Fruit fly (Drosophila melanogaster) whole organism, embryonic: Measurements from ENCODE around the gene Gale.
A peak's percentile ranks its signal among the peaks of the same experiment; 100 is the strongest.

Source experiments
- Atf6 ChIP-seq: fragments of 200-800 bp; sonication (Bioruptor generic); IDR thresholded peaks from 2 replicates; pipeline ENCODE4 v1.3.6; 2022; ENCODE audit warnings: missing biosample characterization, missing genetic modification characterization
- BtbVII ChIP-seq: fragments of 200-800 bp; sonication (Bioruptor generic); optimal IDR thresholded peaks from 3 replicates; lab custom pipeline; 2017; ENCODE audit warnings: missing biosample characterization, mild to moderate bottlenecking, missing genetic modification characterization
- CG1024 ChIP-seq: fragments of 200-800 bp; sonication (Bioruptor generic); IDR thresholded peaks from 2 replicates; pipeline ENCODE4 v1.3.6; 2022; ENCODE audit warnings: missing biosample characterization, missing genetic modification characterization
- CG10959 ChIP-seq: fragments of 200-800 bp; sonication (Bioruptor generic); IDR thresholded peaks from 2 replicates; pipeline ENCODE4 v1.3.6; 2022; ENCODE audit warnings: missing biosample characterization, missing genetic modification characterization
- CG11398 ChIP-seq: fragments of 200-800 bp; sonication (Bioruptor generic); optimal IDR thresholded peaks from 2 replicates; lab custom pipeline; 2016; ENCODE audit warnings: missing biosample characterization, missing genetic modification characterization
- CG12104 ChIP-seq: fragments of 200-800 bp; sonication (Bioruptor generic); optimal IDR thresholded peaks from 3 replicates; lab custom pipeline; 2016; ENCODE audit warnings: missing biosample characterization, missing genetic modification characterization
- CG14014 ChIP-seq: fragments of 200-800 bp; sonication (Bioruptor generic); IDR thresholded peaks from 2 replicates; pipeline ENCODE4 v1.3.6; 2022; ENCODE audit warnings: missing biosample characterization, missing genetic modification characterization
- CG15696 ChIP-seq: fragments of 200-800 bp; sonication (Bioruptor generic); optimal IDR thresholded peaks from 2 replicates; lab custom pipeline; 2019; ENCODE audit warnings: missing biosample characterization, mild to moderate bottlenecking, missing genetic modification characterization, moderate library complexity
- CG17385 ChIP-seq: fragments of 200-800 bp; sonication (Bioruptor generic); optimal IDR thresholded peaks from 3 replicates; lab custom pipeline; 2018; ENCODE audit warnings: missing biosample characterization, mild to moderate bottlenecking, missing genetic modification characterization
- CG18262 ChIP-seq: fragments of 200-800 bp; optimal IDR thresholded peaks from 3 replicates; lab custom pipeline; 2019; ENCODE audit warnings: missing biosample characterization, mild to moderate bottlenecking, missing genetic modification characterization, moderate library complexity
- CG31224 ChIP-seq: fragments of 200-800 bp; sonication (Bioruptor generic); IDR thresholded peaks from 2 replicates; pipeline ENCODE4 v1.3.6; 2022; ENCODE audit warnings: missing biosample characterization, missing genetic modification characterization
- CG32767 ChIP-seq: fragments of 200-800 bp; sonication (Bioruptor generic); IDR thresholded peaks from 2 replicates; pipeline ENCODE4 v1.3.6; 2022; ENCODE audit warnings: missing biosample characterization, missing genetic modification characterization
- CG3281 ChIP-seq: fragments of 200-800 bp; sonication (Bioruptor generic); optimal IDR thresholded peaks from 3 replicates; lab custom pipeline; 2017; ENCODE audit warnings: missing biosample characterization, mild to moderate bottlenecking, missing genetic modification characterization
- CG34422 ChIP-seq: fragments of 200-800 bp; sonication (Bioruptor generic); IDR thresholded peaks from 3 replicates; pipeline ENCODE4 v1.3.6; 2022; ENCODE audit warnings: missing biosample characterization, missing genetic modification characterization
- CG42726 ChIP-seq: fragments of 200-800 bp; sonication (Bioruptor generic); IDR thresholded peaks from 2 replicates; pipeline ENCODE4 v1.3.6; 2022; ENCODE audit warnings: missing biosample characterization, missing genetic modification characterization; ENCODE audit not compliant: partially characterized antibody
- CG4730 ChIP-seq: fragments of 200-800 bp; sonication (Bioruptor generic); IDR thresholded peaks from 2 replicates; pipeline ENCODE4 v1.3.6; 2022; ENCODE audit warnings: missing biosample characterization, missing genetic modification characterization
- CG5953 ChIP-seq: fragments of 200-800 bp; sonication (Bioruptor generic); IDR thresholded peaks from 2 replicates; pipeline ENCODE4 v1.3.6; 2022; ENCODE audit warnings: missing biosample characterization, missing genetic modification characterization
- CG6765 ChIP-seq: fragments of 200-800 bp; sonication (Bioruptor generic); optimal IDR thresholded peaks from 3 replicates; lab custom pipeline; 2017; ENCODE audit warnings: missing biosample characterization, mild to moderate bottlenecking, missing genetic modification characterization
- CG7928 ChIP-seq: fragments of 200-800 bp; sonication (Bioruptor generic); optimal IDR thresholded peaks from 2 replicates; lab custom pipeline; 2017; ENCODE audit warnings: missing biosample characterization, mild to moderate bottlenecking, missing genetic modification characterization
- CG7963 ChIP-seq: fragments of 200-800 bp; sonication (Bioruptor generic); IDR thresholded peaks from 3 replicates; pipeline ENCODE4 v1.3.6; 2022; ENCODE audit warnings: missing biosample characterization, missing genetic modification characterization; ENCODE audit not compliant: partially characterized antibody
- CG8290 ChIP-seq, 3 experiments: fragments of 200-800 bp; sonication (Bioruptor generic); optimal IDR thresholded peaks; 2 replicates each; lab custom pipeline; 2016 to 2019; ENCODE audit warnings: missing biosample characterization in 3 of 3, missing genetic modification characterization in 3 of 3, mild to moderate bottlenecking in 2 of 3, moderate library complexity in 1 of 3
- CG8388 ChIP-seq: fragments of 200-800 bp; sonication (Bioruptor generic); optimal IDR thresholded peaks from 2 replicates; lab custom pipeline; 2019; ENCODE audit warnings: missing biosample characterization, mild to moderate bottlenecking, missing genetic modification characterization, moderate library complexity
- D19A ChIP-seq: fragments of 200-800 bp; optimal IDR thresholded peaks from 3 replicates; lab custom pipeline; 2019; ENCODE audit warnings: missing biosample characterization, mild to moderate bottlenecking, missing genetic modification characterization, moderate library complexity
- Dfd ChIP-seq, 2 experiments: fragments of >200 bp; optimal IDR thresholded peaks; 2 replicates each; lab custom pipeline; 2017; ENCODE audit warnings: missing biosample characterization in 2 of 2, missing genetic modification characterization in 2 of 2
- Dip3 ChIP-seq: fragments of 200-800 bp; sonication (Bioruptor generic); optimal IDR thresholded peaks from 3 replicates; lab custom pipeline; 2016; ENCODE audit warnings: missing biosample characterization, missing genetic modification characterization
- Drgx ChIP-seq: fragments of 200-800 bp; sonication (Bioruptor generic); IDR thresholded peaks from 2 replicates; pipeline ENCODE4 v1.3.6; 2022; ENCODE audit warnings: missing biosample characterization, missing genetic modification characterization
- ERR ChIP-seq: fragments of 200-800 bp; sonication (Bioruptor generic); optimal IDR thresholded peaks from 2 replicates; lab custom pipeline; 2016; ENCODE audit warnings: missing biosample characterization, missing genetic modification characterization
- HLH4C ChIP-seq: fragments of 200-800 bp; sonication (Bioruptor generic); IDR thresholded peaks from 3 replicates; pipeline ENCODE4 v1.3.6; 2022; ENCODE audit warnings: missing biosample characterization, missing genetic modification characterization; ENCODE audit not compliant: partially characterized antibody
- Med ChIP-seq: fragments of 200-800 bp; sonication (Bioruptor generic); peaks from one replicate; lab custom pipeline; 2016; ENCODE audit warnings: missing biosample characterization, missing genetic modification characterization, mild to moderate bottlenecking, inconsistent platforms, moderate library complexity
- Meics ChIP-seq: fragments of 200-800 bp; sonication (Bioruptor generic); optimal IDR thresholded peaks from 2 replicates; lab custom pipeline; 2017; ENCODE audit warnings: missing biosample characterization, mild to moderate bottlenecking, missing genetic modification characterization
- NFAT ChIP-seq: fragments of 200-800 bp; sonication (Bioruptor generic); IDR thresholded peaks from 2 replicates; pipeline ENCODE4 v1.3.6; 2022; ENCODE audit warnings: missing biosample characterization, missing genetic modification characterization
- Trl ChIP-seq, 3 experiments: fragments of >200 bp in 2 of 3; fragments of 200-800 bp in 1 of 3; sonication (Bioruptor generic) in 1 of 3; optimal IDR thresholded peaks; 2 replicates in 1 of 3; 3 replicates in 2 of 3; lab custom pipeline; 2016 to 2017; ENCODE audit warnings: missing biosample characterization in 1 of 3, missing genetic modification characterization in 1 of 3
- abd-A ChIP-seq: fragments of 200-800 bp; sonication (Bioruptor generic); optimal IDR thresholded peaks from 3 replicates; lab custom pipeline; 2019; ENCODE audit warnings: missing biosample characterization, mild to moderate bottlenecking, missing genetic modification characterization, moderate library complexity
- cg ChIP-seq: fragments of 200-800 bp; sonication (Bioruptor generic); optimal IDR thresholded peaks from 3 replicates; lab custom pipeline; 2019; ENCODE audit warnings: missing biosample characterization, mild to moderate bottlenecking, missing genetic modification characterization, moderate library complexity
- ci ChIP-seq: fragments of 200-800 bp; sonication (Bioruptor generic); IDR thresholded peaks from 3 replicates; pipeline ENCODE4 v1.3.6; 2022; ENCODE audit warnings: missing biosample characterization, missing genetic modification characterization
- eyg ChIP-seq: fragments of 200-800 bp; sonication (Bioruptor generic); optimal IDR thresholded peaks from 3 replicates; lab custom pipeline; 2016; ENCODE audit warnings: missing biosample characterization, missing genetic modification characterization
- gce ChIP-seq: fragments of 200-800 bp; sonication (Bioruptor generic); IDR thresholded peaks from 3 replicates; pipeline ENCODE4 v1.3.6; 2022; ENCODE audit warnings: missing biosample characterization, missing genetic modification characterization
- hkb ChIP-seq, 2 experiments: fragments of 200-800 bp in 1 of 2; fragments of >200 bp in 1 of 2; sonication (Bioruptor generic) in 1 of 2; IDR thresholded peaks in 1 of 2; optimal IDR thresholded peaks in 1 of 2; 2 replicates each; pipeline versions ENCODE4 v1.3.6 to Lab custom; 2017 to 2022; ENCODE audit warnings: missing biosample characterization in 1 of 2, missing genetic modification characterization in 1 of 2
- ken ChIP-seq: fragments of 200-800 bp; sonication (Bioruptor generic); IDR thresholded peaks from 3 replicates; pipeline ENCODE4 v1.3.6; 2022; ENCODE audit warnings: missing biosample characterization, missing genetic modification characterization
- lilli ChIP-seq: fragments of 200-800 bp; sonication (Bioruptor generic); optimal IDR thresholded peaks from 3 replicates; lab custom pipeline; 2016; ENCODE audit warnings: missing biosample characterization, missing genetic modification characterization
- lov ChIP-seq, 2 experiments: fragments of 200-800 bp in 1 of 2; fragments of >200 bp in 1 of 2; sonication (Bioruptor generic) in 1 of 2; IDR thresholded peaks in 1 of 2; optimal IDR thresholded peaks in 1 of 2; 2 replicates in 1 of 2; 3 replicates in 1 of 2; pipeline versions ENCODE4 v1.3.6 to Lab custom; 2017 to 2022; ENCODE audit warnings: missing biosample characterization in 1 of 2, missing genetic modification characterization in 1 of 2
- mirr ChIP-seq: fragments of 200-800 bp; sonication (Bioruptor generic); optimal IDR thresholded peaks from 3 replicates; lab custom pipeline; 2018; ENCODE audit warnings: missing biosample characterization, mild to moderate bottlenecking, missing genetic modification characterization
- ranshi ChIP-seq: fragments of 200-800 bp; sonication (Bioruptor generic); IDR thresholded peaks from 2 replicates; pipeline ENCODE4 v1.3.6; 2022; ENCODE audit warnings: missing biosample characterization, missing genetic modification characterization
- repo ChIP-seq: fragments of 200-800 bp; sonication (Bioruptor generic); optimal IDR thresholded peaks from 2 replicates; lab custom pipeline; 2016; ENCODE audit warnings: missing biosample characterization, missing genetic modification characterization
- sd ChIP-seq: fragments of 200-800 bp; sonication (Bioruptor generic); optimal IDR thresholded peaks from 3 replicates; lab custom pipeline; 2018; ENCODE audit warnings: missing biosample characterization, mild to moderate bottlenecking, missing genetic modification characterization, moderate library complexity
- zfh1 ChIP-seq: fragments of 200-800 bp; sonication (Bioruptor generic); IDR thresholded peaks from 3 replicates; pipeline ENCODE4 v1.3.6; 2022; ENCODE audit warnings: missing biosample characterization, missing genetic modification characterization

The Gale gene

DNA sequence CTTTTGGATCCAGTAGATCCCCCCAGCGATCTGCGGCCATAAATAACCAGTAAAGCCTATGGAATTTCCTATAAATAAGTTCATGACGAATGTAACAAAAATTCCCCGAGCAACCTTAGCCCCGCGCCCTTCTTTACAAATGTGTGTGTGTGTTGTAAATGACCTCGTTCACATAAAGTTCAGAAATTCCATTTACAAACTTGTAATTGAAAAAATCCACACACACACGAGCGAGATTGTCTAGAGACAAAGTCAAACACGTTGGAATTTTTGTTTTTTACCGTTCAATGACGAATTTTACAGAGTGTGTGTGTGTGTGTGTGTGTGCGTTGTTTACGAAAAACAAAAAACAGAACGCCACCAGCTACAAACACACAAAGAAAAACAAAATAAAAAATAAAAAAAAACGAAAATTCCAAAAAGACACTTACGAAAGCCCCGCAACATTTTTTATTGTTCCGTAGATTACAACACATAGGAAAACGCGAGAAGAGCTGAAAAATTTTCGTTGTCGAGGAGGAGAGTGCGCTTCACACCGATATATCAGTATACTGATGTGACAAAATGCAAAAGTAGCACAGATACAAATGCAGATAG lies 9.5 kb upstream of the Gale start (continued):
- peak; percentile 8 for TF ChIP-seq Meics (GFP tag; lab: Kevin White, UChicago)
- no peak for TF ChIP-seq CG7928
- TF ChIP-seq abd-A (tag; lab: Kevin White, UChicago), result peak; percentile 83
- TF ChIP-seq CG6765 (GFP tag; lab: Kevin White, UChicago), result peak; percentile 12
- no peak for TF ChIP-seq CG15696 (tag; lab: Kevin White, UChicago)
- no peak for TF ChIP-seq Dfd (GFP tag; optimal IDR thresholded peaks at IDR 0.05; lab: Kevin White, UChicago)
- no peak for TF ChIP-seq CG7963 (GFP tag; lab: Robert Waterston, UW)
- TF ChIP-seq ERR (GFP tag; lab: Kevin White, UChicago), result no peak
- TF ChIP-seq gce, result no peak
- peak; percentile 83 for TF ChIP-seq mirr (GFP tag; lab: Kevin White, UChicago)
- no peak for TF ChIP-seq CG31224 (GFP tag; lab: Robert Waterston, UW)
- no peak for TF ChIP-seq CG3281 (GFP tag; lab: Kevin White, UChicago)
- TF ChIP-seq ken (GFP tag; lab: Robert Waterston, UW), result no peak
- peak; percentile 46 for TF ChIP-seq D19A (tag; lab: Kevin White, UChicago)
- 0 out of 2 replicates have a peak, but pooled peaks have one; percentile 29 for TF ChIP-seq Drgx
- TF ChIP-seq CG4730 (GFP tag; lab: Robert Waterston, UW), result no peak

DNA sequence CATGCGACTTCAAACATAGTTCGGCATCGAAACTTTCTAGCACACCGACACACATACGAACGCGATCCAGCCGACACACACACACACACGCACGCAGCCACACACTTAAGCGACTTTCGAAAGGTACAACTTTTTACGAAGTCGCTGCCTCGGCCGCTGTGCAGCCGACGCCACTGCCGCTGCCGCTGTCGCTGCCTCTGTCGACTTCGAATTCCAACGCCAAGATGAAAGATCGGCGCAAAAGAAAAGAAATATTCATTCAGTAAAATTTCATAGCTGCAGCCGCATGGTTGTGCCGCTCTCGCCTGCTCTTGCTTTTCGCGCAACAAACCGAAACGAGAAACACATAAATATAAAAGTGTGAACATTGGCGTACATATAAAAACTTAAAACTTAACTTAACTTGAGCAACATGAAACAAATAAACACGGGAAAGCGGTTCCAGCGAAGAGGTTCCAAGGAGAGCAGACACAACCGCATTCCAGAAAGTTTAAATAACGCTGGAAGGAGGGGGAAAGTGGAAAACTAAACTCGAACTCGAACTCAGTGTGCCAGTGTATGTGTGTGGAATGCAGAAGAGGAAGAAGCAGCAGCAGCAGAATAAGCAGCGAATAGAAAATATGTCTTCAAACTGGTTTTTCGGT lies 8.8 kb upstream of the Gale start:
- TF ChIP-seq CG12104 (GFP tag; lab: Kevin White, UChicago) (no peak), Atf6 (GFP tag; lab: Robert Waterston, UW) (no peak), CG34422 (peak; percentile 26; the same call in 1 of the 3 replicates), zfh1 (GFP tag; lab: Robert Waterston, UW) (0 out of 3 replicates have a peak, but pooled peaks have one; percentile 16), sd (tag; lab: Kevin White, UChicago) (peak; percentile 98), CG8290 (GFP tag; optimal IDR thresholded peaks at IDR 0.05; lab: Kevin White, UChicago) (no peak), CG8290 (tag; optimal IDR thresholded peaks at IDR 0.05; lab: Kevin White, UChicago) (peak in 1 of 2 experiments; percentile 28), Med (GFP tag; lab: Kevin White, UChicago) (peak; percentile 88), lov (optimal IDR thresholded peaks at IDR 0.05; lab: Kevin White, UChicago) (no peak), lov (GFP tag; IDR thresholded peaks at IDR 0.05; lab: Robert Waterston, UW) (0 out of 3 replicates have a peak, but pooled peaks have one; percentile 30), ci (GFP tag; lab: Robert Waterston, UW) (peak; percentile 48; the same call in 1 of the 3 replicates), Trl (optimal IDR thresholded peaks at IDR 0.05; lab: Kevin White, UChicago) (no peak), Trl (GFP tag; optimal IDR thresholded peaks at IDR 0.05; lab: Kevin White, UChicago) (peak; percentile 9), CG32767 (GFP tag; lab: Robert Waterston, UW) (no peak), CG18262 (no peak), CG42726 (peak; percentile 57; the same call in 1 of the 2 replicates), CG14014 (GFP tag; lab: Robert Waterston, UW) (no peak), CG5953 (GFP tag; lab: Robert Waterston, UW) (peak; percentile 44; the same call in 1 of the 2 replicates), HLH4C (GFP tag; lab: Robert Waterston, UW) (0 out of 3 replicates have a peak, but pooled peaks have one; percentile 9), CG8388 (GFP tag; lab: Kevin White, UChicago) (no peak), CG10959 (GFP tag; lab: Robert Waterston, UW) (no peak), hkb (optimal IDR thresholded peaks at IDR 0.05; lab: Kevin White, UChicago) (no peak), hkb (GFP tag; IDR thresholded peaks at IDR 0.05; lab: Robert Waterston, UW) (peak; percentile 36; the same call in 1 of the 2 replicates), lilli (GFP tag; lab: Kevin White, UChicago) (peak; percentile 49), repo (GFP tag; lab: Kevin White, UChicago) (peak; percentile 45), BtbVII (GFP tag; lab: Kevin White, UChicago) (peak; percentile 51), CG1024 (GFP tag; lab: Robert Waterston, UW) (0 out of 2 replicates have a peak, but pooled peaks have one; percentile 2), cg (GFP tag; lab: Kevin White, UChicago) (peak; percentile 67), CG11398 (peak; percentile 19), Dip3 (GFP tag; lab: Kevin White, UChicago) (no peak), eyg (GFP tag; lab: Kevin White, UChicago) (peak; percentile 21), CG17385 (GFP tag; lab: Kevin White, UChicago) (peak; percentile 90), NFAT (GFP tag; lab: Robert Waterston, UW) (no peak), ranshi (GFP tag; lab: Robert Waterston, UW) (peak; percentile 14; the same call in 1 of the 2 replicates)
